Fruit fly (Drosophila melanogaster): ENCODE measurements around the gene CG18787.
A peak's percentile ranks its signal among the peaks of the same experiment; 100 is the strongest.

Gene CG18787

DNA sequence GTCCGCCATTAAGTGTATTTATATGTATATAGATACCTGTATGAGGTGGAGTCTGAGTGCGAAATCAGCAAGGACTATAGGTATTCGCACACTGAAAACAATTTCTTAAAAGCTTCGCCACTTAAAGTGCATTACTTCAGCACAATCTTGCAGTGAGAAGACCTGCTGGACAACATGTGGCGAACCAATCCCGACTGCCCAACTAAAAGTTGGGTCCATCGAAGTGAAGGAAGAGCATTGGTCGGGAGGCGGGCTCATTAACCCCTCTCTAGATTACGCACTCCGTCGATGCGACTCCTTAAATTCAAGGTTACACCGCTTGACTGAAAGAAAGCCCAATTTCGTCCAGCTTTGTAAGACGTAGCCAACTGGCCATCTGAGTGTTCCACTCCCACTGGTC lies 14.1 kb upstream of the CG18787 start:
- TF ChIP-seq Snoo (tag; optimal IDR thresholded peaks at IDR 0.05) (no peak), CG34367 (tag; optimal IDR thresholded peaks at IDR 0.05) (peak; percentile 10), CG32121 (GFP tag; IDR thresholded peaks at IDR 0.05) (no peak), Ets98B (GFP tag; IDR thresholded peaks at IDR 0.05) (no peak), EcR (GFP tag; optimal IDR thresholded peaks at IDR 0.05) (no peak), CG14655 (GFP tag; optimal IDR thresholded peaks at IDR 0.05) (no peak), CG13204 (GFP tag; optimal IDR thresholded peaks at IDR 0.05) (no peak), CG8159 (tag; optimal IDR thresholded peaks at IDR 0.05) (peak; percentile 57), Pif1B (GFP tag; optimal IDR thresholded peaks at IDR 0.05) (peak; percentile 0), CG9948 (tag; optimal IDR thresholded peaks at IDR 0.05) (peak; percentile 31), CG17806 (tag; optimal IDR thresholded peaks at IDR 0.05) (peak; percentile 34), Pif1A (GFP tag; optimal IDR thresholded peaks at IDR 0.05) (no peak), CG15710 (tag; optimal IDR thresholded peaks at IDR 0.05) (peak; percentile 37)

dm6 chr2L:12011682-12012655 lies 12.8 kb upstream of the CG18787 start:
- TF ChIP-seq CG13204 (GFP tag; optimal IDR thresholded peaks at IDR 0.05) (peak; percentile 96), fd96Ca (GFP tag; IDR thresholded peaks at IDR 0.05) (no peak), CG17806 (tag; optimal IDR thresholded peaks at IDR 0.05) (peak; percentile 51), CG8159 (tag; optimal IDR thresholded peaks at IDR 0.05) (peak; percentile 64), Pif1B (GFP tag; optimal IDR thresholded peaks at IDR 0.05) (peak; percentile 73), CG9948 (tag; optimal IDR thresholded peaks at IDR 0.05) (peak; percentile 35), Snoo (tag; optimal IDR thresholded peaks at IDR 0.05) (peak; percentile 66), CG34367 (tag; optimal IDR thresholded peaks at IDR 0.05) (peak; percentile 13), Ets98B (GFP tag; IDR thresholded peaks at IDR 0.05) (no peak), rn (GFP tag; IDR thresholded peaks at IDR 0.05) (no peak), CG15710 (tag; optimal IDR thresholded peaks at IDR 0.05) (peak; percentile 54), EcR (GFP tag; optimal IDR thresholded peaks at IDR 0.05) (peak; percentile 100), CG12605 (GFP tag; IDR thresholded peaks at IDR 0.05) (no peak), CG8301 (tag; optimal IDR thresholded peaks at IDR 0.05) (peak; percentile 58), CG14655 (GFP tag; optimal IDR thresholded peaks at IDR 0.05) (peak; percentile 67), gl (tag; optimal IDR thresholded peaks at IDR 0.05) (peak; percentile 48)

DNA sequence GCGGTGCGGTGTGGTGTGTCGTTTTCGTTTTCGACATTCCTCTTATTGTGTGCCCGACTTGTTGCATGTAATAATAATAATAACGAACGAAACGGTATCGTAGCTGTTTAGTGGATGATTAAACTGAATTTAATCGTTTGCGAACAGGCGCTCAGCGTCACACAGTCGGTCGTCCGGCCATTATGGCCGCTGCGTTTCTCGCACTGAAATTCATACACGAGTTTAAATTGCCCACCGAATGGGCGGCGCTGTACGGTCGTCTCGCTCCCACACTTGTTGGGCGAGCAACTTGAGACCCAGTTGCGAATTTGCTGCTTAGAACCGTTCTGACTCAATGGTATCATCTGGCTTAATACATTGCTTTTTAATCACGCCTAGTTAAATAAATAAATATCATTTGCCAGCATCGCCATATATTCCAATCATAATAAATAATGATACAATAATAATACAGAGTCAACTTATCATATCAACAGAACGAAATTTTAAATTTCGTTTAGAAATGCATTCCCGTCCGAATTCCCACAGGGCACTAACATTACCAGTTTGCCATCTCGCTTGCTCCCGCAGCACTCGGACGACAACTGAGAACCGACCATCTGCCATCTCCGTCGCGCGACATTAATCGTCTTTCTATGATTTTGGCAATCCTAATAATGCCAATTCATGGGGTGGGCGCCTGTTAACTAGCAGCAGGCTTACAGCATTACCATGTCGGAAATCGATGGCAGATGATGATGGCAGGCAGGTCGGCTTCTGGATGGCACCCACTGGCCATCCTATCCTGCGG lies 11.9 kb upstream of the CG18787 start:
- TF ChIP-seq CG8301 (tag; optimal IDR thresholded peaks at IDR 0.05) (peak; percentile 93), CG32121 (GFP tag; IDR thresholded peaks at IDR 0.05) (no peak), CG8159 (tag; optimal IDR thresholded peaks at IDR 0.05) (peak; percentile 96), fd96Ca (GFP tag; IDR thresholded peaks at IDR 0.05) (no peak), Pif1A (GFP tag; optimal IDR thresholded peaks at IDR 0.05) (peak; percentile 90), CG12605 (GFP tag; IDR thresholded peaks at IDR 0.05) (no peak), Pif1B (GFP tag; optimal IDR thresholded peaks at IDR 0.05) (peak; percentile 81), D1 (tag; optimal IDR thresholded peaks at IDR 0.05) (no peak), CG34367 (tag; optimal IDR thresholded peaks at IDR 0.05) (peak; percentile 90), CG9948 (tag; optimal IDR thresholded peaks at IDR 0.05) (peak; percentile 92), CG14655 (GFP tag; optimal IDR thresholded peaks at IDR 0.05) (peak; percentile 92), CG4496 (GFP tag; IDR thresholded peaks at IDR 0.05) (no peak), EcR (GFP tag; optimal IDR thresholded peaks at IDR 0.05) (no peak), CG10348 (GFP tag; IDR thresholded peaks at IDR 0.05) (no peak), gl (tag; optimal IDR thresholded peaks at IDR 0.05) (peak; percentile 82), CG13204 (GFP tag; optimal IDR thresholded peaks at IDR 0.05) (peak; percentile 71), rn (GFP tag; IDR thresholded peaks at IDR 0.05) (no peak), CG15710 (tag; optimal IDR thresholded peaks at IDR 0.05) (peak; percentile 93), CG17806 (tag; optimal IDR thresholded peaks at IDR 0.05) (peak; percentile 90), Snoo (tag; optimal IDR thresholded peaks at IDR 0.05) (peak; percentile 93), Ets98B (GFP tag; IDR thresholded peaks at IDR 0.05) (no peak)

DNA sequence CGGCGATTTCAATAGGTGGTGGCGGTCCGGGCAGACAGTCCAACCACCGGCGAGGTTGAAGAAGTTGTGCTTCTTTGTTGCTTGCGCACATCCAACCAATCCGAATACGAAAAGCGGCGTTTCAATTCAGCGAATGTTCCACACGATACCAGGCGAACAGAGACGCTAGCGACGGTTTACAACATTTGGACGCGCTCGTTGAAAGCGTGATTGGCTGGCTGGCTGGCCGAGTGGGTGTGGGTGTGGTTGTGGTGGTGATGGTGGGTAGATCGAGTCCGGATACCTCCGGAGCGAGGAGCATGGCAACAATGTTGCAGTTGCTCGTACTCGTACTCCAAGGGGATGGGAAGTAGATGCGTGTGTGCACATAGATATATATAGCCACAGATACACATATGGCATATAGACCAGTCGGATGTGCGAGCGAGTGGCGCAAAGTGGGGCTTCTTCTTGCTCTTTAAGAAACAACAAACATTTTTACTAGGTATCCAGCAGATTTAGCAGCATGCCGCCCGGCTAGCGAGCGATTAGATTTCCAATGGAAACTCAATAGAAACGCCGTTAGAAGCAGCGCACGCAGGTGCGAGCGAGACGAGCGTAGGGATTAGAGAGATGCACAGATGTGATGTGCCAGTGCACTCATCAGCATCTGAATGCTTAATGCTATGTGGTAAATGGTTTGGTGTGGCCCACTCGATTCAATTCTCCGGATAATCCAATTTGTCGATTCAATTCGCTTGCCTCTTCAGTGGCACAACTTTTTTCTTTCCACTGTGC lies 11.1 kb upstream of the CG18787 start:
- TF ChIP-seq CG34367 (tag; optimal IDR thresholded peaks at IDR 0.05) (no peak), Snoo (tag; optimal IDR thresholded peaks at IDR 0.05) (peak; percentile 30), fd96Ca (GFP tag; IDR thresholded peaks at IDR 0.05) (no peak), D1 (tag; optimal IDR thresholded peaks at IDR 0.05) (no peak), CG13204 (GFP tag; optimal IDR thresholded peaks at IDR 0.05) (peak; percentile 91), CG10348 (GFP tag; IDR thresholded peaks at IDR 0.05) (no peak), CG32121 (GFP tag; IDR thresholded peaks at IDR 0.05) (no peak), rn (GFP tag; IDR thresholded peaks at IDR 0.05) (no peak), EcR (GFP tag; optimal IDR thresholded peaks at IDR 0.05) (peak; percentile 93), CG12605 (GFP tag; IDR thresholded peaks at IDR 0.05) (no peak), Pif1B (GFP tag; optimal IDR thresholded peaks at IDR 0.05) (peak; percentile 18), CG14655 (GFP tag; optimal IDR thresholded peaks at IDR 0.05) (peak; percentile 19), Ets98B (GFP tag; IDR thresholded peaks at IDR 0.05) (no peak), CG15710 (tag; optimal IDR thresholded peaks at IDR 0.05) (no peak), CG17806 (tag; optimal IDR thresholded peaks at IDR 0.05) (no peak), CG8301 (tag; optimal IDR thresholded peaks at IDR 0.05) (no peak), CG9948 (tag; optimal IDR thresholded peaks at IDR 0.05) (no peak), Pif1A (GFP tag; optimal IDR thresholded peaks at IDR 0.05) (no peak), CG4496 (GFP tag; IDR thresholded peaks at IDR 0.05) (no peak), gl (tag; optimal IDR thresholded peaks at IDR 0.05) (peak; percentile 3), CG8159 (tag; optimal IDR thresholded peaks at IDR 0.05) (no peak)

Data from whole organism, pupa.